Worm (Caenorhabditis elegans) whole organism, early embryonic: ENCODE measurements around the gene BE10.1.

Experiments used
- B0310.2 ChIP-seq: sonication (generic microtip); optimal IDR thresholded peaks from 2 replicates; lab custom pipeline; 2016; ENCODE audit warnings: mild to moderate bottlenecking, missing genetic modification characterization, missing compliant biosample characterization
- F13C5.2 ChIP-seq: sonication (generic microtip); optimal IDR thresholded peaks from 2 replicates; lab custom pipeline; 2017; ENCODE audit warnings: mild to moderate bottlenecking, missing genetic modification characterization, inconsistent platforms, missing compliant biosample characterization
- aly-1 ChIP-seq: sonication (generic microtip); optimal IDR thresholded peaks from 2 replicates; lab custom pipeline; 2016; ENCODE audit warnings: missing genetic modification characterization, missing compliant biosample characterization
- ama-1 ChIP-seq: fragments of 150-350 bp; optimal IDR thresholded peaks from 2 replicates; lab custom pipeline; 2014
- ceh-13 ChIP-seq: fragments of 200-800 bp; sonication (Bioruptor generic); optimal IDR thresholded peaks from 2 replicates; lab custom pipeline; 2018; ENCODE audit warnings: mild to moderate bottlenecking, missing genetic modification characterization, missing compliant biosample characterization
- ceh-36 ChIP-seq: sonication (generic microtip); optimal IDR thresholded peaks from 2 replicates; lab custom pipeline; 2016; ENCODE audit warnings: missing genetic modification characterization, inconsistent platforms, missing compliant biosample characterization
- ets-7 ChIP-seq: sonication (generic microtip); optimal IDR thresholded peaks from 2 replicates; lab custom pipeline; 2016; ENCODE audit warnings: missing genotype, missing genetic modification characterization, missing compliant biosample characterization
- flt-1 ChIP-seq: fragments of 200-800 bp; sonication (Bioruptor generic); IDR thresholded peaks from 2 replicates; pipeline ENCODE4 v1.3.6; 2022; ENCODE audit warnings: missing genetic modification characterization, missing compliant biosample characterization
- hmbx-1 ChIP-seq: sonication (generic microtip); optimal IDR thresholded peaks from 2 replicates; lab custom pipeline; 2016; ENCODE audit warnings: mild to moderate bottlenecking, missing genetic modification characterization, missing compliant biosample characterization
- hmg-4 ChIP-seq: fragments of 200-800 bp; sonication (Bioruptor generic); optimal IDR thresholded peaks from 2 replicates; lab custom pipeline; 2018; ENCODE audit warnings: mild to moderate bottlenecking, missing genetic modification characterization, missing compliant biosample characterization
- hnd-1 ChIP-seq: sonication (generic microtip); optimal IDR thresholded peaks from 2 replicates; lab custom pipeline; 2016; ENCODE audit warnings: missing genetic modification characterization, missing compliant biosample characterization
- pes-1 ChIP-seq: fragments of 200-800 bp; sonication (Bioruptor generic); IDR thresholded peaks from 2 replicates; pipeline ENCODE4 v1.3.6; 2022; ENCODE audit warnings: missing genetic modification reagents, missing genetic modification characterization, missing compliant biosample characterization
- scrt-1 ChIP-seq: fragments of 200-800 bp; sonication (Bioruptor generic); IDR thresholded peaks from 2 replicates; pipeline ENCODE4 v1.3.6; 2022; ENCODE audit warnings: missing genetic modification characterization, missing compliant biosample characterization
- sea-1 ChIP-seq: fragments of 200-800 bp; sonication (Bioruptor generic); conservative IDR thresholded peaks from 2 replicates; pipeline ENCODE4 v1.3.6; 2022; ENCODE audit warnings: missing genetic modification characterization, missing compliant biosample characterization
- tbx-11 ChIP-seq: fragments of 200-800 bp; sonication (Bioruptor generic); IDR thresholded peaks from 2 replicates; pipeline ENCODE4 v1.3.6; 2022; ENCODE audit warnings: missing genetic modification characterization, missing compliant biosample characterization
- tbx-37 ChIP-seq: fragments of 200-800 bp; sonication (Bioruptor generic); conservative IDR thresholded peaks from 2 replicates; pipeline ENCODE4 v1.3.6; 2022; ENCODE audit warnings: missing genetic modification reagents, missing genetic modification characterization, missing compliant biosample characterization
- tra-4 ChIP-seq: sonication (generic microtip); optimal IDR thresholded peaks from 2 replicates; lab custom pipeline; 2017; ENCODE audit warnings: missing genetic modification characterization, missing compliant biosample characterization

BE10.1 gene

ce11 chrIII:12789420-12789819 is at the start of gene BE10.1:
Gene BE10.1, minus strand, starts transcription at chrIII:12789520.
- TF ChIP-seq ets-7 (tag; lab: Kevin White, UChicago) (no peak), hmbx-1 (tag; lab: Kevin White, UChicago) (no peak), flt-1 (GFP tag; lab: Robert Waterston, UW) (no peak), sea-1 (GFP tag; lab: Robert Waterston, UW) (no peak), hnd-1 (no peak)

- TF ChIP-seq hnd-1: no peak
- no peak for TF ChIP-seq aly-1
- TF ChIP-seq pes-1: no peak
- TF ChIP-seq ceh-13 (GFP tag; lab: Kevin White, UChicago): no peak
- no peak for TF ChIP-seq ama-1
- TF ChIP-seq tbx-37: no peak
These were observed 49.6 kb upstream of the BE10.1 start, which contains the start of gene Y37D8A.4 for ce11 chrIII:12838913-12839366. Gene Y37D8A.4, minus strand, starts transcription at chrIII:12838963.

ce11 chrIII:12838299-12838698 is 49.0 kb upstream of the BE10.1 start:
- no peak for TF ChIP-seq aly-1
- TF ChIP-seq B0310.2: no peak
- no peak for TF ChIP-seq F13C5.2
- no peak for TF ChIP-seq flt-1 (GFP tag; lab: Robert Waterston, UW)
- no peak for TF ChIP-seq hnd-1
- no peak for TF ChIP-seq tbx-37
- no peak for TF ChIP-seq ets-7 (tag; lab: Kevin White, UChicago)
- TF ChIP-seq pes-1: no peak
- TF ChIP-seq hmg-4 (GFP tag; lab: Kevin White, UChicago): no peak
- TF ChIP-seq tbx-11: no peak
- no peak for TF ChIP-seq scrt-1
- TF ChIP-seq ama-1: no peak
- no peak for TF ChIP-seq sea-1 (GFP tag; lab: Robert Waterston, UW)

ce11 chrIII:12836742-12837285 is 47.5 kb upstream of the BE10.1 start:
- TF ChIP-seq aly-1 (no peak), F13C5.2 (no peak), B0310.2 (no peak), hmg-4 (GFP tag; lab: Kevin White, UChicago) (no peak), tbx-11 (no peak), ceh-13 (GFP tag; lab: Kevin White, UChicago) (no peak), ceh-36 (tag; lab: Kevin White, UChicago) (no peak), ets-7 (tag; lab: Kevin White, UChicago) (no peak), hmbx-1 (tag; lab: Kevin White, UChicago) (no peak), hnd-1 (no peak), flt-1 (GFP tag; lab: Robert Waterston, UW) (no peak), scrt-1 (no peak), tra-4 (tag; lab: Kevin White, UChicago) (no peak), tbx-37 (no peak), ama-1 (no peak), pes-1 (no peak), sea-1 (GFP tag; lab: Robert Waterston, UW) (no peak)

ce11 chrIII:12833079-12833478 is 43.8 kb upstream of the BE10.1 start:
- TF ChIP-seq hmbx-1 (tag; lab: Kevin White, UChicago): no peak
- TF ChIP-seq tra-4 (tag; lab: Kevin White, UChicago): no peak
- TF ChIP-seq ceh-13 (GFP tag; lab: Kevin White, UChicago): no peak
- TF ChIP-seq B0310.2: no peak
- TF ChIP-seq ceh-36 (tag; lab: Kevin White, UChicago): no peak
- no peak for TF ChIP-seq flt-1 (GFP tag; lab: Robert Waterston, UW)
- no peak for TF ChIP-seq F13C5.2
- TF ChIP-seq hmg-4 (GFP tag; lab: Kevin White, UChicago): no peak
- no peak for TF ChIP-seq ets-7 (tag; lab: Kevin White, UChicago)
- TF ChIP-seq tbx-11: no peak
- TF ChIP-seq sea-1 (GFP tag; lab: Robert Waterston, UW): no peak
- no peak for TF ChIP-seq scrt-1

- no peak for TF ChIP-seq hmg-4 (GFP tag; lab: Kevin White, UChicago)
- TF ChIP-seq ets-7 (tag; lab: Kevin White, UChicago): no peak
- no peak for TF ChIP-seq sea-1 (GFP tag; lab: Robert Waterston, UW)
- TF ChIP-seq flt-1 (GFP tag; lab: Robert Waterston, UW): no peak
- TF ChIP-seq pes-1: no peak
- no peak for TF ChIP-seq scrt-1
- TF ChIP-seq ama-1: no peak
- no peak for TF ChIP-seq B0310.2
- TF ChIP-seq hmbx-1 (tag; lab: Kevin White, UChicago): no peak
These were observed 42.4 kb upstream of the BE10.1 start for ce11 chrIII:12831696-12832095.

ce11 chrIII:12829068-12829467 is 39.7 kb upstream of the BE10.1 start, which contains the start of gene Y37D8A.3:
Gene Y37D8A.3, plus strand, starts transcription at chrIII:12829368.
- no peak for TF ChIP-seq tra-4 (tag; lab: Kevin White, UChicago)

ce11 chrIII:12822608-12823261 is 33.4 kb upstream of the BE10.1 start:
- TF ChIP-seq hmbx-1 (tag; lab: Kevin White, UChicago): no peak
- peak; percentile 72 for TF ChIP-seq ceh-36 (tag; lab: Kevin White, UChicago)

- TF ChIP-seq tra-4 (tag; lab: Kevin White, UChicago): no peak
- TF ChIP-seq scrt-1: no peak
- no peak for TF ChIP-seq aly-1
- no peak for TF ChIP-seq hmg-4 (GFP tag; lab: Kevin White, UChicago)
These were observed 32.0 kb upstream of the BE10.1 start for ce11 chrIII:12821331-12821730.
